Worm (Caenorhabditis elegans) whole organism, L4/young adult: ENCODE data around the gene arrd-5.

Experiments
- dao-5 ChIP-seq: sonication (generic microtip); optimal IDR thresholded peaks from 2 replicates; lab custom pipeline; 2016; ENCODE audit warnings: missing genotype, missing genetic modification characterization, moderate library complexity, missing compliant biosample characterization
- him-1 ChIP-seq: sonication (generic microtip); optimal IDR thresholded peaks from 2 replicates; lab custom pipeline; 2016; ENCODE audit warnings: missing genotype, missing genetic modification reagents, missing genetic modification characterization, missing compliant biosample characterization

DNA sequence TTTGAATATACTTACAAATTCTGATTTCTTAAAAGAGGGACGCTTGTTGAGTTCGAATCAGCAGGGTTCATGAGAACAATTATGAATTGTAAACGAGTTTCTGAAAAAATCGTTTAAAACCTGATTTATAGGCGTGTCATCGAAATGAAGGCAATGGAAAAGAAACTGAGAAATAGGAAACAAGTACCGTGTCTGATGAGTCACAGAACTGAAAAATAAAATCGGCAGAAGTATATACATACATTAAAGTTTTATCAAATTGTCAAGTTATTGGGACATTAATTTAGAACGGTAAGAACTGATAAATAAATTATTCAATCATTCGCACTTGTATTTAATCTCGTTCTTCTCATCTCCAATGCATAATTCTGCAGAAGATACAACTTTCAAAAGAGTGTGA, 10.2 kb downstream of the arrd-5 start, which contains the start of gene chil-9:
- TF ChIP-seq dao-5 (tag; lab: Kevin White, UChicago) = no peak
- no peak for TF ChIP-seq him-1 (tag; lab: Kevin White, UChicago)
